Fruit fly (Drosophila melanogaster): ENCODE measurements around the gene CG10097.

Gene CG10097

dm6 chr3R:12345989-12346388, 49.8 kb downstream of the CG10097 start (continued):
- no peak for TF ChIP-seq Hand (GFP tag; optimal IDR thresholded peaks at IDR 0.05)
- no peak for TF ChIP-seq CG7372 (GFP tag; IDR thresholded peaks at IDR 0.05)
- no peak for TF ChIP-seq gsb-n (tag; optimal IDR thresholded peaks at IDR 0.05)
- no peak for TF ChIP-seq Abd-B (GFP tag; optimal IDR thresholded peaks at IDR 0.05)
- no peak for TF ChIP-seq Oaz (GFP tag; IDR thresholded peaks at IDR 0.05)
- no peak for TF ChIP-seq Hey (tag; optimal IDR thresholded peaks at IDR 0.05)
- TF ChIP-seq CG10267 (tag; optimal IDR thresholded peaks at IDR 0.05): peak; percentile 13
- TF ChIP-seq CG6689 (GFP tag; IDR thresholded peaks at IDR 0.05): peak; percentile 48; the same call in 1 of the 2 replicates
- TF ChIP-seq MBD-R2 (GFP tag; IDR thresholded peaks at IDR 0.05): no peak
- TF ChIP-seq Hmx (GFP tag; optimal IDR thresholded peaks at IDR 0.05): no peak
- TF ChIP-seq CG7928 (GFP tag; optimal IDR thresholded peaks at IDR 0.05): no peak
- TF ChIP-seq CG11504 (tag; optimal IDR thresholded peaks at IDR 0.05): peak; percentile 58
- TF ChIP-seq sob (GFP tag; IDR thresholded peaks at IDR 0.05): no peak
- peak; percentile 0 for TF ChIP-seq CG4820 (GFP tag; optimal IDR thresholded peaks at IDR 0.05)
- no peak for TF ChIP-seq Chrac-16 (GFP tag; optimal IDR thresholded peaks at IDR 0.05)
- no peak for TF ChIP-seq CG10274 (GFP tag; optimal IDR thresholded peaks at IDR 0.05)
- peak; percentile 8 for TF ChIP-seq Oli (tag; optimal IDR thresholded peaks at IDR 0.05)
- peak; percentile 35 for TF ChIP-seq CG7839 (tag; optimal IDR thresholded peaks at IDR 0.05)
- peak; percentile 7 for TF ChIP-seq CG15601 (tag; optimal IDR thresholded peaks at IDR 0.05)
- TF ChIP-seq CG8478 (optimal IDR thresholded peaks at IDR 0.05): no peak
- peak in 1 of 2 experiments; percentile 31 for TF ChIP-seq bsh (GFP tag; optimal IDR thresholded peaks at IDR 0.05)
- peak in 1 of 2 experiments; percentile 20 for TF ChIP-seq Hr51 (GFP tag; optimal IDR thresholded peaks at IDR 0.05)
- no peak for TF ChIP-seq pros (GFP tag; optimal IDR thresholded peaks at IDR 0.05)
- no peak for TF ChIP-seq CG5180 (GFP tag; optimal IDR thresholded peaks at IDR 0.05)
- no peak for TF ChIP-seq Fer1 (GFP tag; optimal IDR thresholded peaks at IDR 0.05)
- no peak for TF ChIP-seq ham (GFP tag; IDR thresholded peaks at IDR 0.05)
- TF ChIP-seq unpg (GFP tag; optimal IDR thresholded peaks at IDR 0.05): no peak
- no peak for TF ChIP-seq CHES-1-like (GFP tag; optimal IDR thresholded peaks at IDR 0.05)
- TF ChIP-seq nau (GFP tag; optimal IDR thresholded peaks at IDR 0.05): no peak
- TF ChIP-seq Ada2b (GFP tag; IDR thresholded peaks at IDR 0.05): no peak
- no peak for TF ChIP-seq CG18476 (GFP tag; optimal IDR thresholded peaks at IDR 0.05)
- TF ChIP-seq nmo (GFP tag; optimal IDR thresholded peaks at IDR 0.05): peak; percentile 15
- peak; percentile 60 for TF ChIP-seq CG18262 (tag; optimal IDR thresholded peaks at IDR 0.05)
- TF ChIP-seq CG8944 (GFP tag; optimal IDR thresholded peaks at IDR 0.05): no peak
- TF ChIP-seq sens (GFP tag): peak; percentile 30
- TF ChIP-seq cad (GFP tag; optimal IDR thresholded peaks at IDR 0.05): no peak
- peak; percentile 63 for TF ChIP-seq CG2712 (tag; optimal IDR thresholded peaks at IDR 0.05)
- peak; percentile 14 for TF ChIP-seq CG7556 (GFP tag; optimal IDR thresholded peaks at IDR 0.05)
- TF ChIP-seq CG32767 (GFP tag; IDR thresholded peaks at IDR 0.05): no peak
- TF ChIP-seq fd3F (GFP tag; optimal IDR thresholded peaks at IDR 0.05): no peak
- TF ChIP-seq Sox102F (GFP tag; optimal IDR thresholded peaks at IDR 0.05): peak; percentile 37
- no peak for TF ChIP-seq YL-1 (GFP tag; optimal IDR thresholded peaks at IDR 0.05)
- no peak for TF ChIP-seq Bdp1 (GFP tag; optimal IDR thresholded peaks at IDR 0.05)
- no peak for TF ChIP-seq MTF-1 (GFP tag; optimal IDR thresholded peaks at IDR 0.05; ENCODE audit: borderline replicate concordance)
- TF ChIP-seq Side (GFP tag; optimal IDR thresholded peaks at IDR 0.05): no peak
- TF ChIP-seq CG1024 (GFP tag; IDR thresholded peaks at IDR 0.05): no peak
- no peak for TF ChIP-seq CG17385 (GFP tag; optimal IDR thresholded peaks at IDR 0.05)
- TF ChIP-seq slp2 (GFP tag; optimal IDR thresholded peaks at IDR 0.05): no peak
- no peak for TF ChIP-seq HLHmδ (GFP tag; optimal IDR thresholded peaks at IDR 0.05)
- TF ChIP-seq CrebB (tag; optimal IDR thresholded peaks at IDR 0.05): no peak
- TF ChIP-seq lola (GFP tag; optimal IDR thresholded peaks at IDR 0.05): peak in 1 of 3 experiments; percentile 17
